Worm (Caenorhabditis elegans): ENCODE measurements around the gene srg-26.

The srg-26 gene

DNA sequence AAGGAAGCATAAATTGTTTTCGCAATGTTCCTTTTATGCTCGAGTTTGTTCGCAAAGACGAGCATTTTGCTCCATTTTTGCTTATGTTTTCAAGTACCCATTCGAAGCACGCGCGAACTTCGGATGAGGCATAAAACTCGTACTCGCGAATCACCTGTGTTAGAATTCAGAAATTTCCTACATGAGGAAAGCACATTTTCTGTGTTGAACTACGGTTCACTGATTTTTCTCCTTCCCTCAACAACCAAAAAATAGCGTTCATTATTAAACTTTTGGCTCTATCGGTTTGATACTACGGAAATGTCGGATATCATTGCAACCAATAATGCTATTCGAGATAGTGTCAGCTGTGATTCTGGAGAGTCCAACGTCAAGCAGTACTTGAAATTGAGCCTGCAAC lies 3.5 kb downstream of the srg-26 start, which contains the start of gene srg-28:
TSS of gene srg-28 (plus strand) at position 301 of the 400 bp plus-strand sequence.
- TF ChIP-seq elt-3 (tag; optimal IDR thresholded peaks at IDR 0.05) (no peak), nhr-12 (tag; optimal IDR thresholded peaks at IDR 0.05) (no peak), sem-4 (tag; optimal IDR thresholded peaks at IDR 0.05) (no peak), lin-11 (tag; optimal IDR thresholded peaks at IDR 0.05) (no peak), fos-1 (tag; optimal IDR thresholded peaks at IDR 0.05) (no peak), ztf-1 (GFP tag; conservative IDR thresholded peaks at IDR 0.05) (no peak), skn-1 (tag; optimal IDR thresholded peaks at IDR 0.05) (no peak), C34F6.9 (tag; optimal IDR thresholded peaks at IDR 0.05) (no peak)

DNA sequence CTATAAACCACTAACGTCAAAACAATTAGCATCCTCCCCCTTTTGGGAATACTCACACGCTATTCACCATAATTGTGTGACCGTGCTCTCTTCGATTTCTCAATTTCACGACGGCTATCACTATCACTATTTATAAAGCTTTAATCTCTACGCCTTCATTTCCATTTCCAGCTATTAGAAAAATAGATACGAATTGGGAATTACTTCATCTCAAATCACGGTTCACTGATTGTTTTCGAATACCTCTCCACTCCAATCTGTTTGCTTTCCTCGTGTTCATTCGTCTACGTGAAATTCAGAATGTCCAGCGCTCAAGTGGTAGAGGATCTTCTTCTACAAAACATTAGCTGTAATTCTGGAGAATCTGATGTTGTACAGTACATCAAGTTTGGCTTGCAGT lies 5.8 kb downstream of the srg-26 start, which contains the start of gene srg-29:
TSS of gene srg-29 (plus strand) at position 301 of the 400 bp plus-strand sequence.
- no peak for TF ChIP-seq egl-27 (tag; optimal IDR thresholded peaks at IDR 0.05)
- no peak for TF ChIP-seq sma-3 (GFP tag; optimal IDR thresholded peaks at IDR 0.05)
- TF ChIP-seq unc-55 (GFP tag; optimal IDR thresholded peaks at IDR 0.05), result no peak

DNA sequence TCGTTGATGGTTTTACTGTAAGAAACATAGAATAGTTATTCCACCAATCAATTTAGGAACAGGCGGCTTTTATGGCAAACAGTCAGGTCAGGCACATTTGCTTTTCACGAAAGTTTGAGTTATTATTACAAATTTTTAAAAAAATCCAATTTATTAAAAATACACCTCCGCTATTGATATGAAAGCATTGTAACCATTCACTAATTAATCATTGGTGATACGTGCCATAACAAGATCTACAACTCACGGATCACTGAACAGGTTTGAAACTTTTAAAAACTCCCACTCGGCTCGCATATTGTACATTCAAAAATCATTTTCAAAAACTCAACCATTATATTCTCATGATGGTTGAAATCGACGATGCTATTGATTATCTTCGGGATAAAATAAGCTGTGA lies 8.4 kb downstream of the srg-26 start, which contains the start of gene srg-27:
TSS of gene srg-27 (plus strand) at position 301 of the 400 bp plus-strand sequence.
- TF ChIP-seq ceh-82 (tag; optimal IDR thresholded peaks at IDR 0.05), result no peak
- TF ChIP-seq sem-4 (tag; optimal IDR thresholded peaks at IDR 0.05), result no peak
- no peak for TF ChIP-seq C34F6.9 (tag; optimal IDR thresholded peaks at IDR 0.05)
- TF ChIP-seq ZK546.5 (tag; optimal IDR thresholded peaks at IDR 0.05), result no peak
- TF ChIP-seq nhr-11 (tag; optimal IDR thresholded peaks at IDR 0.05), result no peak
- TF ChIP-seq elt-3 (tag; optimal IDR thresholded peaks at IDR 0.05), result no peak
- TF ChIP-seq mdl-1 (tag; optimal IDR thresholded peaks at IDR 0.05), result no peak

DNA sequence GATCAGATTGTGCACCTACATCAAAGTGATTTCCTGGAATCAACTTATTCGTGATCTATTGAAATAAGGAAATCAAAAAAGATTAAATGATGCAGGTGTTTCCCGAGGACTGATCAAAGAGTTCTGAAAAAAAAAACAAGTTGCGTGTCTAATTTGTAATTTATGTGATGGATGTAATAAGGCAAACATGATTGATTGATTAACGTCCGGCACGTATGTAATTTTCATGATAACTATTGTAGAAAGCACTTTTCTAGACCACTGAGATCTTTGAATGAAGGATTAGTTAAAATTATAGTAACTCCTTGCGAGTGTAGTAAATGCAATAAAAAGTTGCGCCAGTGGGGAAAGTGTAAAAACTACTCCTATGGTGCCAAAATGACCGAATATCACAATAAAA lies 14.4 kb downstream of the srg-26 start, which contains the start of gene srg-25:
TSS of gene srg-25 (minus strand) at position 101 of the 400 bp plus-strand sequence.
- no peak for TF ChIP-seq gmeb-1 (tag; optimal IDR thresholded peaks at IDR 0.05)
- TF ChIP-seq lin-11 (tag; optimal IDR thresholded peaks at IDR 0.05), result no peak
- TF ChIP-seq zag-1 (tag; optimal IDR thresholded peaks at IDR 0.05), result no peak
- no peak for TF ChIP-seq nhr-77 (tag; optimal IDR thresholded peaks at IDR 0.05)
- TF ChIP-seq ceh-82 (tag; optimal IDR thresholded peaks at IDR 0.05), result no peak
- no peak for TF ChIP-seq nhr-129 (tag; optimal IDR thresholded peaks at IDR 0.05)
- TF ChIP-seq nhr-11 (tag; optimal IDR thresholded peaks at IDR 0.05), result no peak
- TF ChIP-seq snpc-4 (tag; optimal IDR thresholded peaks at IDR 0.05), result no peak
- TF ChIP-seq nhr-12 (tag; optimal IDR thresholded peaks at IDR 0.05), result no peak
- TF ChIP-seq blmp-1 (tag; optimal IDR thresholded peaks at IDR 0.05; ENCODE audit: insufficient read depth), result no peak
- no peak for TF ChIP-seq crh-2 (tag; optimal IDR thresholded peaks at IDR 0.05)
- no peak for TF ChIP-seq unc-62 (GFP tag; optimal IDR thresholded peaks at IDR 0.05)
- TF ChIP-seq mdl-1 (tag; optimal IDR thresholded peaks at IDR 0.05), result no peak
- TF ChIP-seq nhr-237 (tag; optimal IDR thresholded peaks at IDR 0.05), result no peak
- TF ChIP-seq lsy-2 (tag; optimal IDR thresholded peaks at IDR 0.05), result no peak
- no peak for TF ChIP-seq ama-1 (optimal IDR thresholded peaks at IDR 0.05)
- TF ChIP-seq egl-27 (tag; optimal IDR thresholded peaks at IDR 0.05), result no peak
- no peak for TF ChIP-seq lin-13 (GFP tag; optimal IDR thresholded peaks at IDR 0.05)
- TF ChIP-seq fos-1 (tag; optimal IDR thresholded peaks at IDR 0.05), result no peak

- TF ChIP-seq snpc-4 (tag; optimal IDR thresholded peaks at IDR 0.05) (no peak), sma-3 (GFP tag; optimal IDR thresholded peaks at IDR 0.05) (no peak), elt-3 (tag; optimal IDR thresholded peaks at IDR 0.05) (no peak), elt-1 (tag; optimal IDR thresholded peaks at IDR 0.05) (no peak), peb-1 (tag; optimal IDR thresholded peaks at IDR 0.05) (no peak), sem-4 (tag; optimal IDR thresholded peaks at IDR 0.05) (no peak), alr-1 (tag; optimal IDR thresholded peaks at IDR 0.05) (no peak), fos-1 (tag; optimal IDR thresholded peaks at IDR 0.05) (no peak), ama-1 (optimal IDR thresholded peaks at IDR 0.05) (no peak), lin-39 (tag; optimal IDR thresholded peaks at IDR 0.05) (no peak), egl-27 (tag; optimal IDR thresholded peaks at IDR 0.05) (no peak), lin-11 (tag; optimal IDR thresholded peaks at IDR 0.05) (no peak), nhr-77 (tag; optimal IDR thresholded peaks at IDR 0.05) (no peak), gmeb-1 (tag; optimal IDR thresholded peaks at IDR 0.05) (no peak), zag-1 (tag; optimal IDR thresholded peaks at IDR 0.05) (no peak)
Observed at ce11 chrV:5349471-5349870, 18.4 kb downstream of the srg-26 start, which contains the start of gene T09D3.3. TSS of gene T09D3.3 (minus strand) at chrV:5349571.

DNA sequence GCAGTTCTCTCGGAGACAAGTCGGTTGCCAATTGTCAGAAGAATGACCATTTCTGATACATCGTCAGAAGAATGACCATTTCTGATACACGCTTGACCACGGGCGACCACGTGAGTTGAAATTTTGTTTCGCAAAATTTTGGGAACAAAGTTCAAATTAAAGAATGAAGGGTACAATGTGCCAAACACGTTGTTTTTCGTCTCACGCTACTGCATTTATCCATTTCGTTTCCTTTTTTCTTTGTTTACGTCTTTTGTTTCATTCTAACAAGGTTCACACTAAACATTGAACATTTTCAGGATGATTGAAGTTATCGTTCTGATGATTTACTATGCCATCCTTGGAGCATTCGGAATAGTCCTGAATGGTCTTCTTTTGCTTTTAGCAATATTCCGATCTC lies 20.4 kb downstream of the srg-26 start, which contains the start of gene srd-9:
TSS of gene srd-9 (plus strand) at position 301 of the 400 bp plus-strand sequence.
- TF ChIP-seq lin-13 (GFP tag; optimal IDR thresholded peaks at IDR 0.05), result no peak
- no peak for TF ChIP-seq ztf-1 (GFP tag; conservative IDR thresholded peaks at IDR 0.05)
- no peak for TF ChIP-seq unc-62 (GFP tag; optimal IDR thresholded peaks at IDR 0.05)
- TF ChIP-seq sma-9 (GFP tag; optimal IDR thresholded peaks at IDR 0.05), result no peak
- no peak for TF ChIP-seq sma-9 (tag; optimal IDR thresholded peaks at IDR 0.05)
- TF ChIP-seq unc-39 (tag; optimal IDR thresholded peaks at IDR 0.05), result no peak
- TF ChIP-seq R02D3.7 (tag; optimal IDR thresholded peaks at IDR 0.05), result no peak
- TF ChIP-seq ceh-16 (tag; optimal IDR thresholded peaks at IDR 0.05), result no peak
- no peak for TF ChIP-seq sem-4 (tag; optimal IDR thresholded peaks at IDR 0.05)
- TF ChIP-seq mdl-1 (tag; optimal IDR thresholded peaks at IDR 0.05), result no peak
- no peak for TF ChIP-seq nhr-77 (tag; optimal IDR thresholded peaks at IDR 0.05)
- TF ChIP-seq mab-5 (tag; optimal IDR thresholded peaks at IDR 0.05), result no peak
- TF ChIP-seq mbf-1 (tag; optimal IDR thresholded peaks at IDR 0.05), result no peak
- TF ChIP-seq aly-2 (tag; optimal IDR thresholded peaks at IDR 0.05), result no peak
- TF ChIP-seq nhr-10 (tag; optimal IDR thresholded peaks at IDR 0.05), result no peak
